Worm (Caenorhabditis elegans) whole organism, L4 larva: ENCODE measurements around the gene C33G8.2.
A peak's percentile ranks its signal among the peaks of the same experiment; 100 is the strongest.

ENCODE experiments used
- F44E2.7 ChIP-seq: fragments of 200-800 bp; sonication (Bioruptor generic); IDR thresholded peaks from 2 replicates; pipeline ENCODE4 v2.1.2; 2022; ENCODE audit warnings: missing genetic modification characterization, missing compliant biosample characterization
- R02D3.7 ChIP-seq: fragments of 150-350 bp; sonication (generic microtip); optimal IDR thresholded peaks from 3 replicates; lab custom pipeline; 2014; ENCODE audit warnings: missing biosample characterization, missing genetic modification characterization
- ama-1 ChIP-seq: fragments of 150-350 bp; optimal IDR thresholded peaks from 2 replicates; lab custom pipeline; 2014; ENCODE audit warnings: inconsistent platforms, mixed read lengths
- egl-27 ChIP-seq: sonication (generic microtip); optimal IDR thresholded peaks from 3 replicates; lab custom pipeline; 2017; ENCODE audit warnings: missing biosample characterization, missing genetic modification reagents, missing genetic modification characterization
- fos-1 ChIP-seq: fragments of 150-350 bp; optimal IDR thresholded peaks from 2 replicates; lab custom pipeline; 2014; ENCODE audit warnings: missing biosample characterization, missing genetic modification characterization
- gei-8 ChIP-seq: fragments of 200-800 bp; sonication (Bioruptor generic); optimal IDR thresholded peaks from 2 replicates; lab custom pipeline; 2018; ENCODE audit warnings: mild to moderate bottlenecking, missing genetic modification characterization, missing compliant biosample characterization
- hlh-11 ChIP-seq: fragments of 200-800 bp; sonication (Bioruptor generic); optimal IDR thresholded peaks from 2 replicates; lab custom pipeline; 2018; ENCODE audit warnings: mild to moderate bottlenecking, missing genetic modification characterization, missing compliant biosample characterization
- lin-13 ChIP-seq: fragments of 150-350 bp; optimal IDR thresholded peaks from 2 replicates; lab custom pipeline; 2014; ENCODE audit warnings: missing biosample characterization, missing genetic modification reagents, missing genetic modification characterization
- lin-38 ChIP-seq: fragments of 200-800 bp; sonication (Bioruptor generic); IDR thresholded peaks from 2 replicates; pipeline ENCODE4 v1.3.6; 2022; ENCODE audit warnings: missing genetic modification reagents, missing genetic modification characterization, missing compliant biosample characterization
- mdl-1 ChIP-seq, 2 experiments: fragments of 150-350 bp in 1 of 2; sonication (generic microtip) in 1 of 2; optimal IDR thresholded peaks; 2 replicates each; lab custom pipeline; 2014 to 2017; ENCODE audit warnings: missing biosample characterization in 2 of 2, missing genetic modification characterization in 2 of 2
- mxl-3 ChIP-seq: fragments of 200-800 bp; sonication (Bioruptor generic); optimal IDR thresholded peaks from 2 replicates; lab custom pipeline; 2018; ENCODE audit warnings: mild to moderate bottlenecking, missing genetic modification characterization, missing compliant biosample characterization
- nhr-102 ChIP-seq: sonication (generic microtip); optimal IDR thresholded peaks from 2 replicates; lab custom pipeline; 2016; ENCODE audit warnings: mild to moderate bottlenecking, missing genetic modification characterization, moderate library complexity, missing compliant biosample characterization
- pha-4 ChIP-seq, 2 experiments: fragments of 150-350 bp in 1 of 2; fragments of 200-800 bp in 1 of 2; sonication (Bioruptor generic) in 1 of 2; IDR thresholded peaks in 1 of 2; optimal IDR thresholded peaks in 1 of 2; 2 replicates each; pipeline versions ENCODE4 v1.3.6 to Lab custom; 2014 to 2022; ENCODE audit warnings: missing genetic modification characterization in 2 of 2, missing genetic modification reagents in 2 of 2, missing biosample characterization in 1 of 2, missing compliant biosample characterization in 1 of 2
- spr-1 ChIP-seq: sonication (generic microtip); optimal IDR thresholded peaks from 2 replicates; lab custom pipeline; 2016; ENCODE audit warnings: mild to moderate bottlenecking, missing genetic modification characterization, missing compliant biosample characterization
- unc-62 ChIP-seq, 3 experiments: fragments of 150-350 bp in 1 of 3; sonication (generic microtip); optimal IDR thresholded peaks in 2 of 3; peaks in 1 of 3; 1 replicate in 1 of 3; 2 replicates in 2 of 3; lab custom pipeline; 2014 to 2017; ENCODE audit warnings: missing biosample characterization in 3 of 3, missing genetic modification characterization in 3 of 3, missing genetic modification reagents in 3 of 3, missing genotype in 1 of 3
- zag-1 ChIP-seq: fragments of 150-350 bp; optimal IDR thresholded peaks from 2 replicates; lab custom pipeline; 2014; ENCODE audit warnings: missing biosample characterization, missing genetic modification characterization
- zfp-3 ChIP-seq: fragments of 200-800 bp; sonication (Bioruptor generic); conservative IDR thresholded peaks from 2 replicates; pipeline ENCODE4 v1.3.6; 2022; ENCODE audit warnings: missing genetic modification reagents, missing genetic modification characterization, missing compliant biosample characterization
- zip-11 ChIP-seq: fragments of 200-800 bp; sonication (Bioruptor generic); IDR thresholded peaks from 2 replicates; pipeline ENCODE4 v1.3.6; 2022; ENCODE audit warnings: missing genetic modification characterization, missing compliant biosample characterization

Gene C33G8.2

ce11 chrV:7060396-7060795 is 50.8 kb downstream of the C33G8.2 start, which contains the start of the genes Y57E12AL.6 and Y57E12AL.1 (continued):
- TF ChIP-seq gei-8 (GFP tag; lab: Kevin White, UChicago) (no peak), F44E2.7 (GFP tag; lab: Robert Waterston, UW) (no peak), mdl-1 (tag; optimal IDR thresholded peaks at IDR 0.05; lab: Kevin White, UChicago) (peak in 1 of 2 experiments; percentile 65), nhr-102 (peak; percentile 81), lin-38 (GFP tag; lab: Robert Waterston, UW) (peak; percentile 79), unc-62 (GFP tag; optimal IDR thresholded peaks at IDR 0.05 in 1 of 2; lab: Kevin White, UChicago) (no peak), unc-62 (tag; optimal IDR thresholded peaks at IDR 0.05; lab: Kevin White, UChicago) (no peak), pha-4 (GFP tag; IDR thresholded peaks at IDR 0.05; lab: Robert Waterston, UW) (no peak), pha-4 (tag; optimal IDR thresholded peaks at IDR 0.05; lab: Kevin White, UChicago) (no peak), hlh-11 (peak; percentile 86), lin-13 (peak; percentile 62), zag-1 (tag; lab: Kevin White, UChicago) (no peak), spr-1 (tag; lab: Kevin White, UChicago) (peak; percentile 73), fos-1 (tag; lab: Kevin White, UChicago) (no peak), egl-27 (no peak), zfp-3 (GFP tag; lab: Robert Waterston, UW) (0 out of 2 replicates have a peak, but pooled peaks have one; percentile 67), R02D3.7 (tag; lab: Kevin White, UChicago) (no peak), mxl-3 (GFP tag; lab: Kevin White, UChicago) (peak; percentile 76), ama-1 (lab: Kevin White, UChicago) (no peak), zip-11 (GFP tag; lab: Robert Waterston, UW) (no peak)
